Worm (Caenorhabditis elegans) whole organism, late embryonic: ENCODE measurements around the gene srh-186.

ENCODE experiments used
- ceh-2 ChIP-seq: sonication (generic microtip); optimal IDR thresholded peaks from 2 replicates; lab custom pipeline; 2016; ENCODE audit warnings: missing genotype, missing genetic modification characterization, missing compliant biosample characterization
- ceh-9 ChIP-seq: sonication (generic microtip); optimal IDR thresholded peaks from 2 replicates; lab custom pipeline; 2016; ENCODE audit warnings: mild to moderate bottlenecking, missing genetic modification characterization, inconsistent platforms, missing compliant biosample characterization
- che-1 ChIP-seq: sonication (generic microtip); optimal IDR thresholded peaks from 2 replicates; lab custom pipeline; 2016; ENCODE audit warnings: mild to moderate bottlenecking, missing genetic modification characterization, missing compliant biosample characterization
- dve-1 ChIP-seq: sonication (generic microtip); optimal IDR thresholded peaks from 2 replicates; lab custom pipeline; 2017; ENCODE audit warnings: antibody characterized with exemption, mild to moderate bottlenecking, missing genetic modification characterization, missing compliant biosample characterization
- elt-2 ChIP-seq: sonication (generic microtip); optimal IDR thresholded peaks from 2 replicates; lab custom pipeline; 2016; ENCODE audit warnings: missing genetic modification reagents, missing genetic modification characterization, missing compliant biosample characterization
- fkh-10 ChIP-seq: fragments of 150-350 bp; optimal IDR thresholded peaks from 2 replicates; lab custom pipeline; 2014; ENCODE audit warnings: missing biosample characterization, missing genetic modification reagents, missing genetic modification characterization
- odd-2 ChIP-seq: sonication (generic microtip); optimal IDR thresholded peaks from 2 replicates; lab custom pipeline; 2017; ENCODE audit warnings: antibody characterized with exemption, mild to moderate bottlenecking, missing genetic modification characterization, missing compliant biosample characterization
- pqm-1 ChIP-seq: sonication (generic microtip); optimal IDR thresholded peaks from 2 replicates; lab custom pipeline; 2016; ENCODE audit warnings: missing genetic modification characterization, missing compliant biosample characterization
- ref-2 ChIP-seq: sonication (generic microtip); optimal IDR thresholded peaks from 2 replicates; lab custom pipeline; 2016; ENCODE audit warnings: missing genetic modification characterization, missing compliant biosample characterization
- tbx-7 ChIP-seq: sonication (generic microtip); optimal IDR thresholded peaks from 2 replicates; lab custom pipeline; 2016; ENCODE audit warnings: missing genotype, missing genetic modification characterization, missing compliant biosample characterization

- TF ChIP-seq tbx-7 (tag; lab: Kevin White, UChicago) (no peak), dve-1 (tag; lab: Kevin White, UChicago) (no peak), ceh-2 (tag; lab: Kevin White, UChicago) (no peak), pqm-1 (tag; lab: Kevin White, UChicago) (no peak), che-1 (tag; lab: Kevin White, UChicago) (no peak), ref-2 (tag; lab: Kevin White, UChicago) (no peak), elt-2 (no peak), fkh-10 (GFP tag; lab: Kevin White, UChicago) (no peak), odd-2 (no peak), ceh-9 (tag; lab: Kevin White, UChicago) (no peak)
Observed at ce11 chrV:15922979-15923378, 32.6 kb upstream of the srh-186 start, which contains the start of gene F35E8.13.
